Worm (Caenorhabditis elegans): Measurements from ENCODE around the gene F35H8.4.

The F35H8.4 gene

DNA sequence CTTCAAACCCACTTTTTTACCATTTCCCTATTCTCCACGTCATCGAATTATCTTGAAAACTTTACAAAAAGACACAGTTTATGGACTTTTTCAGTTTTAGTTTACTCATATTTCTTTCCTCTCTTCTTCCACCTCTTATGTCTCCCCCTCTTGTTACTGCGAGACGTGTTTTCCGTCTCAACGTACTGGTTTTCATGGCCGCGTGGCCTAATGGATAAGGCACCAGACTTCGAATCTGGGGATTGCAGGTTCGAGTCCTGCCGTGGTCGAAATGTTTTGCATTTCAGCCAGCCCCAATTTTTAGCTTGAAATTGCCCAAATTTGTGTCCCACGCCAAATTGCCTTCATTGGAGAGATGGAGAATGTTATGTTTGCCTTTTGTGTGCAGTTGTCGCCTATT, 6.2 kb upstream of the F35H8.4 start (continued):
- peak; percentile 54 for TF ChIP-seq atf-7 (tag; optimal IDR thresholded peaks at IDR 0.05)
- peak; percentile 21 for TF ChIP-seq mel-28 (tag; optimal IDR thresholded peaks at IDR 0.05; ENCODE audit: borderline replicate concordance)
- no peak for TF ChIP-seq xnd-1 (tag; optimal IDR thresholded peaks at IDR 0.05)
- 0 out of 2 replicates have a peak, but pooled peaks have one; percentile 65 for TF ChIP-seq aptf-2 (GFP tag; conservative IDR thresholded peaks at IDR 0.05)
- no peak for TF ChIP-seq hmg-20 (GFP tag; IDR thresholded peaks at IDR 0.05)

DNA sequence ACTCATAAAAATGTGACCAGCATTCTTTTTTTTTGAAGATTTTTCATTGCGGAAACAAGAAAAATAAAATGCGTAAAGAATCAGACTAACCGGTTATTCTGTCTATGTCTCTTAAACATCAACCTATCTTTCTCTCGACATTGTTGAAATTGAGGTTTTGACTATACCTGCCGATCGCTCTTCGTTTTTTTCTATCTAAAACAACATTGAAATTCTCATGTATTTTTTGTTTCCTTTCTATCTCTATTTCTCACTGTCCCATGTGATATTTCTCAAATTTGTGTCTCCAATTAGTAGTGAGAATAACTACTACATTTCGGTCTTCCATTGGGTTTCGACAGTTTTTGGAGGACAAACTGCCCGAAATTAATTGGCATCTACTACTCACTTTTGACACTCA, 1.1 kb upstream of the F35H8.4 start:
- TF ChIP-seq lin-40 (tag; optimal IDR thresholded peaks at IDR 0.05), result peak; percentile 12
- TF ChIP-seq ztf-6 (GFP tag; IDR thresholded peaks at IDR 0.05), result no peak
- TF ChIP-seq dox-1 (GFP tag; IDR thresholded peaks at IDR 0.05), result no peak
- TF ChIP-seq madf-10 (tag; optimal IDR thresholded peaks at IDR 0.05), result no peak
- TF ChIP-seq ceh-27 (GFP tag; optimal IDR thresholded peaks at IDR 0.05), result peak; percentile 23

DNA sequence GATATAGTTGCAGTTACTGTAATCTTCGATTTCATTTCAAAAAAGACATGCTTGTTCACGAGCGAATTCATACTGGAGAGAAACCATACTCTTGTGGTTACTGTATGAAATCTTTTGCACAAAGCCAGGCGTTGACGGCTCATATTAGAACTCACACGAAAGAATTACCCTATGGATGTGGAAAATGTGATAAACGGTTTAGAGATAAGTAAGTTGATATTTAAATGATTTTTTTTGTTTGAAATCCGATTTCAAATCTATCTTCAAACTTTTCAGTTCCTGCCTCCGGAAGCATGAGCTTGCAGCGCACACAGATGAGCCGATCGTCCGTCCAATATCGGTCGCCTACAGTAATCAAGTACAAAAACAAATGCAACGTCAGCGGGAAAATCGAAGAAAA, 923 bp downstream of the F35H8.4 start:
- TF ChIP-seq Y79H2A.3 (GFP tag; conservative IDR thresholded peaks at IDR 0.05), result no peak
- TF ChIP-seq nhr-27 (tag; optimal IDR thresholded peaks at IDR 0.05), result no peak
- TF ChIP-seq aptf-2 (GFP tag; conservative IDR thresholded peaks at IDR 0.05), result no peak
- no peak for TF ChIP-seq C17E4.6 (GFP tag; IDR thresholded peaks at IDR 0.05)
- no peak for TF ChIP-seq B0261.1 (tag; optimal IDR thresholded peaks at IDR 0.05)
- TF ChIP-seq ceh-58 (GFP tag; IDR thresholded peaks at IDR 0.05), result no peak
- no peak for TF ChIP-seq xnd-1 (tag; optimal IDR thresholded peaks at IDR 0.05)

DNA sequence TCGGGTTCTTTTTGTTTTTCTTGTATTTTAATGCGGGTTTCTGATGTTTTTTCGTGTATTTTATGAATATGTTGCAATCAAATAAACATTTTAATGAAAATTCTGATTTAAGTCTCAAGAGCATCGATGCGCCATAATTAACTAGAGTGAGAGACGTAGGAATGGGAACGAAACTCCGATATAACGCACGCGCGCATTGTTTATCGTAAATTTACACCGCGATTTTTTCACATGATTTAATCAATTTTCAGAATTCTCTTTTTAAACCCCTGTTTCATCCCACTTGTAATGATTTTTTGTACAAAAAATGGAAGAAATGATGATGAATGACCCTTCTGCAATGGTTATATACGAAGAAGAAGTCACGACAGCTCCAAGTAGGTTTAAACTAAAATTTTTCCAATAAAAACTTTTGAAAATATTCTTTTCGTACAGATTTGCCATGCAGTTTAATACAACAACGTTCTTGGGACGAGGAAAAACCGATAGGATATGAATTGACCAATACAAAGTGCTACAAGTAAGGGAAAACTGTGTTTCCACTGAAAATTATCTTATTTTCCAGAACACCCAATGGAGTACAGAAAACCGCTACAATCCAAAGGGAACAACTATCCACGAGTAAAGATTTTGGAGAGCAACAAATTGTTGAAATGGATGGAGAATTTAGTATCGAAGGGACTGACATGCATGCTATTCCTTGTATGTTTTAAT, 2.2 kb downstream of the F35H8.4 start, which contains the start of gene zfp-2:
TSS of gene zfp-2 (plus strand) at position 214 of the 714 bp plus-strand sequence.
- no peak for TF ChIP-seq B0261.1 (tag; optimal IDR thresholded peaks at IDR 0.05)
- peak; percentile 90 for TF ChIP-seq attf-3 (GFP tag; conservative IDR thresholded peaks at IDR 0.05)

DNA sequence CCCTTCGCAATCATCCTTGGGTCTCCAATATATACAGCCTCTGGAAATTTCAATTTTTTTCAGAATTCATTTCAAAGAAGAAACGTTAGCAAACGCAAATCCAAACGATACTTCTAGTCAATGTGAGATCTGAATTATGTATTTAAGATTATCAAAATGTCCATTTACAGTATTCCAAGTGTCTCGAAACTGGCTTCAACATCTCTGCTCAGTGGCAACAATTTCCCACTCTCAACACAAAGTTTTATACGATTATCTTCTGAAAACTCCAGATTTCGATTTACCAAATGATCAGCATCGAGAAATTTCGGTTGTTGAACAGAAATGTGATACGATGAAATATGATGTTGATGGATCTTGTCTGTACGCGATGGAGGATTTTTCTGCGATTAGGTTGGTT, 3.2 kb downstream of the F35H8.4 start:
- TF ChIP-seq akir-1 (GFP tag; optimal IDR thresholded peaks at IDR 0.05), result no peak

DNA sequence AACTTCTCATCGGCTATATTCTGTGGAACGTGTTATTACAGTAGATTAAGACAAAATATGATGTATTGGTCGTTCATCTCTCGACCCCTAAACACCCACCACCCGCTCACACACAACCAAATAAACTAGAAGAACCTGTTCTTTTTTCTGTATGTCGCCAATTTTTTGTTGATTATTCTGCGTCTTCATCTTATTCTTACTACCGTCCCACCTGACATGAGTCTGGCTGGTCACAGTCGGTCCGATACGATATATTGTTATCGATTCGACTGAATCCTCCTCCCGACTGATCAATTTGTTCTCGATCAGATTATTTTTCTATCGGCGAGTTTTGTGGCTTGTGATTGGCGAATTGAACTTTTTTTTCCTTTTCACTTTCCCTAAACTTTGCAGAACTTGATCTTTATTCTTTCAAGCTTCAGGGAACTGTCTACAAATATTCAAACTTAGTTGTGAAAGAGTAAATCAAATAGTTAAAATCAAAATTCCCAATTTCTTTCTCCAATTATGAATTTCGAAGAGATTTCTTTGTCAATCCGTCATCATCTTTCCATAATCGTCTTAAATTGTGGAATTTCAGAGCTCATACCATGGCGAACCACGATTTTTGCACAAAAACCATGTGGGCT, 4.8 kb downstream of the F35H8.4 start, which contains the start of gene F35H8.2:
TSS of gene F35H8.2 (plus strand) at position 579 of the 629 bp plus-strand sequence.
- TF ChIP-seq nfyb-1 (GFP tag; IDR thresholded peaks at IDR 0.05) (no peak), nhr-120 (GFP tag; IDR thresholded peaks at IDR 0.05) (no peak), lin-54 (GFP tag; optimal IDR thresholded peaks at IDR 0.05) (no peak)

DNA sequence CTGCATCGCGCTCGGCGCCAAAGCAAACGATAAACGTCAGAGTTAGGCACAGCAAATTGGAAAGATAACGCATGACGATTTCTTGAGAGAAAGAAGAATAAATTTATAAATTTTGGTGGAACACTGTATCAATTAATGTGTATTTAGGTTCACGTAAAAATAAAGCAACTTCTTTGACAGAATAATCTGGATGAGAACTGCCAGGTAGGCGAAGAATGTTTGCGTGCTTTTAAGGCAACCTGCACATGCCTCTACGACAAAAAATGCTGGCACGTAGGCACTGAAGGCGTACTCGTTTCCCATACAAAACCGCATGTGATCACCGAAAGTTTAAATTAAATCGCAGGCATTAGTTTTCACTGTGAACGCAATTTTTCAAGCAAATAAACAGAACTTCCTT, 6.7 kb downstream of the F35H8.4 start, which contains the start of gene F35H8.1:
TSS of gene F35H8.1 (minus strand) at position 101 of the 400 bp plus-strand sequence.
- TF ChIP-seq pha-4 (tag; optimal IDR thresholded peaks at IDR 0.05) (no peak), egl-44 (GFP tag; IDR thresholded peaks at IDR 0.05) (no peak), F23B12.7 (tag; optimal IDR thresholded peaks at IDR 0.05; ENCODE audit: insufficient read depth) (no peak), ccch-3 (GFP tag; optimal IDR thresholded peaks at IDR 0.05) (no peak), Y95B8A.8 (GFP tag; IDR thresholded peaks at IDR 0.05) (no peak), ceh-27 (GFP tag; optimal IDR thresholded peaks at IDR 0.05) (no peak), unc-62 (GFP tag; optimal IDR thresholded peaks at IDR 0.05) (no peak), F22D6.2 (tag; optimal IDR thresholded peaks at IDR 0.05) (no peak), Y67H2A.10 (GFP tag; conservative IDR thresholded peaks at IDR 0.05) (no peak), hmg-20 (GFP tag; IDR thresholded peaks at IDR 0.05) (no peak), ceh-79 (tag; optimal IDR thresholded peaks at IDR 0.05) (no peak)
